Fruit fly (Drosophila melanogaster): Measurements from ENCODE around the gene CG3847.

Gene CG3847

DNA sequence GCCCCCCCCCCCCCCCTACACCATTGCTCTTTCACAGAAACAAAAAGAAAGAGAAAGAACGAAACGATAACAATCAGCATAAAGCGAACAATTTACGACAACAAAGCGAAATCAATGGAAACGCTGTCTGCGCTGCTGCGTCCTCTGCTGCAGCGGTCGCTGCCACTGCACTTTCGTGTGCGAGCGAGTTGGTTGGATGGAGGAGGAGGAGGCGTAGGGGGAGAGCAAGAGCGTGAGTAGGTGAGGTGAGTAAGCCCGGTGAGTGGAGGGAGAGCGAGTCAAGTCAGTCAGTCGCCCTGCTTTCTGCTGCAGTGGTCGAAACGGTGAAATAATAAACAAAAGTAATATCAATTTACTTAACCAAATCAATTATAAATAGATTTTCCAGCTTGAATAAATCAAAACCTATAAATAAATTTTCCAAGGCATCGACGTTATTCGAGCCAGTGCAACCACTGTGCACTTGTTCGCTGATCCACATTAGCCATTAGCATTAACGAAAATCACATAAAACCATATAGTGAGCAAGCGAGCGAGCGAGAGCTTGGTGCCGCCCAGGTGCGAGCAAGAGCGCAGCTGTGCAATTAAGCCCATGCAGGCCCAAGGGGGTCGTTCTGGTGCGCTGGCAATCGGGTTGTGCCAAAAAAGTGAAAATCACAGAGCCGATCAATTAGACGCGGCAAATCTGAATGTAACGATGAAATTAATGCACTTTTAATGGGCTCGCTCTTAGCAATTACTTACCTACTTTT is 2.9 kb upstream of the CG3847 start (continued):
- peak; percentile 91 for TF ChIP-seq CG11294 (GFP tag; IDR thresholded peaks at IDR 0.05)
- peak; percentile 57 for TF ChIP-seq Hr38 (GFP tag; optimal IDR thresholded peaks at IDR 0.05)
- TF ChIP-seq vri (GFP tag; optimal IDR thresholded peaks at IDR 0.05): peak; percentile 91
- peak; percentile 47 for TF ChIP-seq Blimp-1 (GFP tag; optimal IDR thresholded peaks at IDR 0.05)
- TF ChIP-seq CG1621 (tag; optimal IDR thresholded peaks at IDR 0.05): peak; percentile 38
- TF ChIP-seq topi (GFP tag; optimal IDR thresholded peaks at IDR 0.05): peak; percentile 96
- peak; percentile 93 for TF ChIP-seq esn (GFP tag; optimal IDR thresholded peaks at IDR 0.05)
- peak; percentile 23 for TF ChIP-seq CG16779 (tag; optimal IDR thresholded peaks at IDR 0.05)
- peak; percentile 90 for TF ChIP-seq CG31627 (GFP tag; optimal IDR thresholded peaks at IDR 0.05)
- TF ChIP-seq Eip78C (GFP tag): peak; percentile 97
- peak; percentile 65 to 73 for TF ChIP-seq ss (GFP tag; optimal IDR thresholded peaks at IDR 0.05)
- TF ChIP-seq dsx (GFP tag; optimal IDR thresholded peaks at IDR 0.05; ENCODE audit: poor library complexity, severe bottlenecking): peak; percentile 36
- peak; percentile 99 for TF ChIP-seq svp (GFP tag)
- TF ChIP-seq eg (GFP tag; IDR thresholded peaks at IDR 0.05): peak; percentile 97
- peak; percentile 94 for TF ChIP-seq CG8119 (GFP tag; IDR thresholded peaks at IDR 0.05)
- TF ChIP-seq dac (GFP tag; optimal IDR thresholded peaks at IDR 0.05): peak; percentile 76
- peak; percentile 84 for TF ChIP-seq Eip75B (GFP tag; optimal IDR thresholded peaks at IDR 0.05)
- TF ChIP-seq Gug (GFP tag; IDR thresholded peaks at IDR 0.05): peak; percentile 92
- peak; percentile 66 for TF ChIP-seq CG10669 (GFP tag; optimal IDR thresholded peaks at IDR 0.05)
- TF ChIP-seq OdsH (GFP tag; optimal IDR thresholded peaks at IDR 0.05): peak; percentile 86

DNA sequence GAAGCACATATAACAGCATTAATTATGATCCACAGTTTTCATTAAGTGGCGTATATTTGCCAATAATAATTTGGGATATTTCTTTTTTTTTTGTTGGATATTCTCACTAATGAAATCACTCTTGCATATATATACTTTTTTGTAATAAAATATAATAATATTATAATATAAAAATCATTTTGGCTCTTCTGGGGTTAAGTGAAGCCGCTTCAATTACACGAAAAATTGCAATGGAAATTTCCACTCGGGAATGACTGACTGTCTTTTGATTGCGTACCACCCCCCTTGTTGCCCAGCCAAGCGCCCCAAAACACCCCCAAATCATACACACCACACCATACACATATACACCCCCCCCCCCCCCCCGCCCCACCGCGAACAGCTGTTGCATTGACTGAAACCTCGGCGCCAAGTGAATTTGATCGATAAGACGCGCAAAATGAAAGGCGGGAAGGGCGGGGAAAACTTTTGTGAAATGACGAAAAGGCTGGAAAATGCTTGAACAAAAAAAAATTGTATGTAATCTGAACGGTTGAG is 2.3 kb upstream of the CG3847 start:
- TF ChIP-seq CG3919 (GFP tag; optimal IDR thresholded peaks at IDR 0.05) (no peak), OdsH (GFP tag; optimal IDR thresholded peaks at IDR 0.05) (no peak), Eip93F (GFP tag; optimal IDR thresholded peaks at IDR 0.05) (no peak), CG34406 (GFP tag; optimal IDR thresholded peaks at IDR 0.05) (peak; percentile 3), CG15336 (GFP tag; IDR thresholded peaks at IDR 0.05) (peak; percentile 22; the same call in 1 of the 2 replicates), ss (GFP tag; optimal IDR thresholded peaks at IDR 0.05) (no peak), CG8632 (GFP tag; optimal IDR thresholded peaks at IDR 0.05) (no peak), CG11902 (GFP tag; optimal IDR thresholded peaks at IDR 0.05) (no peak)

DNA sequence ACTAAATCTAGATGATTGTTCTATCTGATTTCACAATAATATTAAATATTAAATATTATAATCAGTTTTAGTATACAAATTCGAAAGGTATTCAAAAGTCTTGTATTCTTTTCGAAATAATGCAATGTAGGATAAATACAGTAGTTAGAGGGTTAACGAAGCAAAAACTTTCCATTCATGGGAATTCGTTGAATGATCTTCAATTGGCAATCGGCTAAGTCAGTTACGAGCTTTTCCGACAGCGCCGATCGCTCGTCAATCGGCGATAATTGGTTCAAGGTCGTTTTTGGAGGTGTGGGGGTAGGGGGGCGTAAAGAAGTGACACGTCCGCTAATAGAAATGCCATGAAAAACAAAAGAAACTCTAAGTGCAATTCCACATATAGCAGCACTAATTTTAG is 750 bp upstream of the CG3847 start:
- TF ChIP-seq dac (GFP tag; optimal IDR thresholded peaks at IDR 0.05): no peak
- TF ChIP-seq Eip75B (GFP tag; optimal IDR thresholded peaks at IDR 0.05): no peak
- TF ChIP-seq CG3919 (GFP tag; optimal IDR thresholded peaks at IDR 0.05): no peak
- no peak for TF ChIP-seq topi (GFP tag; optimal IDR thresholded peaks at IDR 0.05)
- TF ChIP-seq CG6276 (GFP tag; optimal IDR thresholded peaks at IDR 0.05): no peak
- no peak for TF ChIP-seq Lpt (GFP tag; optimal IDR thresholded peaks at IDR 0.05)
- no peak for TF ChIP-seq vri (GFP tag; optimal IDR thresholded peaks at IDR 0.05)
- no peak for TF ChIP-seq CG34406 (GFP tag; optimal IDR thresholded peaks at IDR 0.05)
- no peak for TF ChIP-seq Hr4 (GFP tag; optimal IDR thresholded peaks at IDR 0.05)
- no peak for TF ChIP-seq Eip78C (GFP tag)
- no peak for TF ChIP-seq CG6163 (GFP tag; IDR thresholded peaks at IDR 0.05)
- TF ChIP-seq Smox (GFP tag; optimal IDR thresholded peaks at IDR 0.05): no peak
- no peak for TF ChIP-seq svp (GFP tag)
- no peak for TF ChIP-seq CG10669 (GFP tag; optimal IDR thresholded peaks at IDR 0.05)
- no peak for TF ChIP-seq net (GFP tag; optimal IDR thresholded peaks at IDR 0.05)
- TF ChIP-seq fkh (GFP tag; optimal IDR thresholded peaks at IDR 0.05): no peak
- no peak for TF ChIP-seq CG8319 (GFP tag; optimal IDR thresholded peaks at IDR 0.05)
- TF ChIP-seq CG8119 (GFP tag; IDR thresholded peaks at IDR 0.05): no peak

DNA sequence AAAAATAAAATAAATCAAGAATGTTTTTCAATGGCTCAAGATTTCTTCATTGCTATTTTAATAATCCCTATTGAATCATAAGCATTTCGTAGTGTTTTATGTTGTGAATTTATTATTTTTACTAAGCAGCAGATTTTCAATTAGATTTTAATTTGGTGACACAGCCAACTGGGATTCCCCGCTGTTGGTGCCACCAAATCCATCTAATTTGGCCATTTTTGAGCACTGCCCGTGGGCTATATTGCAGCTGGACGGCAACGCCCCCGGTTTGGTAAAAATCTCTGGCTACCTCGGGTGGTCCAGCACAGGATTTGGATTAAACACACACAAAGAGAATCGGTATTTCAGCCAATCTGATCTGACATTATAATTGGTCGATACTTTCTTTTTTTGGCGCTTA is 2.3 kb downstream of the CG3847 start:
- TF ChIP-seq CG6163 (GFP tag; IDR thresholded peaks at IDR 0.05): no peak
- no peak for TF ChIP-seq esn (GFP tag; optimal IDR thresholded peaks at IDR 0.05)
- TF ChIP-seq CG1621 (tag; optimal IDR thresholded peaks at IDR 0.05): no peak
- TF ChIP-seq Ets21C (GFP tag; optimal IDR thresholded peaks at IDR 0.05): no peak
- TF ChIP-seq pdm3 (GFP tag; optimal IDR thresholded peaks at IDR 0.05): no peak
- no peak for TF ChIP-seq Lpt (GFP tag; optimal IDR thresholded peaks at IDR 0.05)
- no peak for TF ChIP-seq fkh (GFP tag; optimal IDR thresholded peaks at IDR 0.05)
- no peak for TF ChIP-seq dsx (GFP tag; optimal IDR thresholded peaks at IDR 0.05; ENCODE audit: poor library complexity, severe bottlenecking)
- TF ChIP-seq ss (GFP tag; optimal IDR thresholded peaks at IDR 0.05): no peak
- TF ChIP-seq vri (GFP tag; optimal IDR thresholded peaks at IDR 0.05): no peak
- no peak for TF ChIP-seq svp (GFP tag)
- TF ChIP-seq CG8632 (GFP tag; optimal IDR thresholded peaks at IDR 0.05): no peak
- TF ChIP-seq lz (GFP tag; optimal IDR thresholded peaks at IDR 0.05): no peak
- TF ChIP-seq Eip93F (GFP tag; optimal IDR thresholded peaks at IDR 0.05): no peak
- TF ChIP-seq Sox14 (GFP tag; optimal IDR thresholded peaks at IDR 0.05): no peak
